Worm (Caenorhabditis elegans) whole organism, L4/young adult: Measurements from ENCODE around the gene Y66A7A.7.

Experiments used
- W03F9.2 ChIP-seq: fragments of 150-350 bp; optimal IDR thresholded peaks from 2 replicates; lab custom pipeline; 2014; ENCODE audit warnings: missing biosample characterization, missing genetic modification characterization
- dao-5 ChIP-seq: sonication (generic microtip); optimal IDR thresholded peaks from 2 replicates; lab custom pipeline; 2016; ENCODE audit warnings: missing genotype, missing genetic modification characterization, moderate library complexity, missing compliant biosample characterization
- him-1 ChIP-seq: sonication (generic microtip); optimal IDR thresholded peaks from 2 replicates; lab custom pipeline; 2016; ENCODE audit warnings: missing genotype, missing genetic modification reagents, missing genetic modification characterization, missing compliant biosample characterization

Y66A7A.7 gene

ce11 chrIII:11629354-11629753 is at the start of gene Y66A7A.7:
Gene Y66A7A.7 (minus strand): TSS chrIII:11629454.
- TF ChIP-seq dao-5 (tag; lab: Kevin White, UChicago) (no peak), W03F9.2 (no peak), him-1 (tag; lab: Kevin White, UChicago) (no peak)

- TF ChIP-seq him-1 (tag; lab: Kevin White, UChicago): no peak
- no peak for TF ChIP-seq W03F9.2
- TF ChIP-seq dao-5 (tag; lab: Kevin White, UChicago): no peak
Observed at ce11 chrIII:11669008-11669407, 39.8 kb upstream of the Y66A7A.7 start.

DNA sequence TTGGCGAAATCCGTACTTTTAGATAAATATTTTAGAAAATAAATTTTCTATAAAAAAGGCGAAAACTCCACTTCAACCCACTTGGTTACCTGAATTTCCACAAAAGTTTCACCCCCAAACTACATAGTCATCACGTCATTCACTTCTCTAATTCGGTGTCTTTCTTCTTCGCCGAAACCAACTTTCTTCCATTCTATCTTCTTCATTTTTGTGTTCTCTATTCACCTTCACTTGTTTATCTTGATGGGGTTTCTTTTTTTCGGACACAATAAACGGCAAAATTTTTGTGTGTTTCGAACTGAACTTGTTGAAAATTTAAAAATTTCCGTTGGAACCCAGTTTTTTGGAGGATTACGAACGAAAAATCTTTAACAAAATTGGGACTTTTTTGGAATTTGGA is 37.6 kb upstream of the Y66A7A.7 start:
- TF ChIP-seq dao-5 (tag; lab: Kevin White, UChicago) (no peak), him-1 (tag; lab: Kevin White, UChicago) (no peak), W03F9.2 (no peak)

DNA sequence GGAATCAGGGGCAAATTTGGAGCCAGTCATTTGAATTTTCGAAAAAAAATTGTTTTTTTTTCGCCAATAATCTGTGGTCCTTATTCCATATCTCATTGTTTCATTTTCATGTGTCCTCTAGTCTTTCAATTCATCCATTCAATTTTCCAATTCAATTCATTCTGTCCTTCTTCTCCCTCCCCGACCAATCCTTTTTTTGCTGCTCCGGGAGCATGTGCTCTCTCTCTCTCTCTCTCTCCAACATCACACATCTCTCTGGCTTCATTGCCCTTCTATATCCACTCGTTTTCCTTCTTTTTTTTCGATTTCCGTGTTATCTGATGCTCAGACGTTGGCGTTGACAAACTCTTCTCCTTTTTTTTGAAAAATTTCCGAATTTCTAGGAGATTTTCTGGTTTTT is 34.1 kb upstream of the Y66A7A.7 start:
- TF ChIP-seq W03F9.2: no peak

DNA sequence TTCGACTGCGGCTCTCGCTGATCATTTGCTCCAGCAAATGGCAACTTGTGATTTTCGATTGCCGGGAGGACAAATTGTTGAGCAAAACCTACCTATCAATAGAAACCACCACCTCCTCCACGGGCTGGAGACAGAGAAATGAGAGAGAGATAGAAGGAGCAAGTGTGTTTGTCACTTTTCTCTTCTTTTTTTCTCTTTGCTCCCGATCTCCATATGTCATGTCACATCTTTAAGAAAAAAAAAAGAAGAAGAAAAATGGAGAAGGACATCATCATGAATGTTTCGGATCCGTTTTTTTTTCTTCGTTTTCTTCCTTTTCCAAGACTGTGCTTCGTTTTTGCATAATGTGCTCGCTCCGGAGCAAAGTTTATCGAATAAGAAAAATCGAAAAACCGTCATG is 31.5 kb upstream of the Y66A7A.7 start:
- no peak for TF ChIP-seq dao-5 (tag; lab: Kevin White, UChicago)
- no peak for TF ChIP-seq him-1 (tag; lab: Kevin White, UChicago)
- no peak for TF ChIP-seq W03F9.2

- TF ChIP-seq dao-5 (tag; lab: Kevin White, UChicago) (no peak), him-1 (tag; lab: Kevin White, UChicago) (no peak)
Observed at ce11 chrIII:11659804-11660203, 30.6 kb upstream of the Y66A7A.7 start.

- peak; percentile 83 for TF ChIP-seq W03F9.2
- TF ChIP-seq him-1 (tag; lab: Kevin White, UChicago): peak; percentile 33
- TF ChIP-seq dao-5 (tag; lab: Kevin White, UChicago): no peak
Observed at ce11 chrIII:11657185-11657817, 28.0 kb upstream of the Y66A7A.7 start, which contains the start of gene crh-1. Gene crh-1 (plus strand): TSS chrIII:11657767.

ce11 chrIII:11656389-11656788 is 27.1 kb upstream of the Y66A7A.7 start:
- TF ChIP-seq dao-5 (tag; lab: Kevin White, UChicago): no peak
- no peak for TF ChIP-seq W03F9.2
- TF ChIP-seq him-1 (tag; lab: Kevin White, UChicago): no peak

DNA sequence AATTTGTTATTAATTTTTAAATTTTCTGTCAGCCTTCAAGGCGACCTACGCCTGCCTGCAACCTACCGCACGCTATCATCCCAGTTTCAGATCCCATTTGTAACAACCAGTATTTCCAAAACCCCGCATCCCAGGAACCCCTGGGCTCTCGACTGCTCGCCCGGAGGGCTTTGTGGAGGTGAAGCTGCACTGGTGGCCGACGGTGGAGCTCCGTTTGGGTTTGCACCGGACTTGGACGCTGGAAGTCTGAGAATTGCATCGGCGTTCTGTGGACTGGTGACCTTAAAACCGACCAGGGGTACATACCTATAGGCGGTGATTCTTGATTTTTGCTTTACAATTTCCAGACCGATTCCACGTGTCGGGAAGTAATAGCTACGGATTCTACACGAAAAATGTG is 22.2 kb upstream of the Y66A7A.7 start:
- TF ChIP-seq W03F9.2 (no peak), him-1 (tag; lab: Kevin White, UChicago) (no peak), dao-5 (tag; lab: Kevin White, UChicago) (no peak)

ce11 chrIII:11650152-11650551 is 20.9 kb upstream of the Y66A7A.7 start, which contains the start of gene faah-6:
Gene faah-6 (plus strand): TSS chrIII:11650452.
- TF ChIP-seq him-1 (tag; lab: Kevin White, UChicago): no peak
- TF ChIP-seq dao-5 (tag; lab: Kevin White, UChicago): no peak
- TF ChIP-seq W03F9.2: no peak

ce11 chrIII:11641347-11641746 is 12.1 kb upstream of the Y66A7A.7 start:
- no peak for TF ChIP-seq him-1 (tag; lab: Kevin White, UChicago)
- no peak for TF ChIP-seq dao-5 (tag; lab: Kevin White, UChicago)
- no peak for TF ChIP-seq W03F9.2

ce11 chrIII:11636740-11637139 is 7.5 kb upstream of the Y66A7A.7 start, which contains the start of gene tbx-33:
Gene tbx-33 (minus strand): TSS chrIII:11636840.
- TF ChIP-seq dao-5 (tag; lab: Kevin White, UChicago) (no peak), him-1 (tag; lab: Kevin White, UChicago) (no peak), W03F9.2 (no peak)

DNA sequence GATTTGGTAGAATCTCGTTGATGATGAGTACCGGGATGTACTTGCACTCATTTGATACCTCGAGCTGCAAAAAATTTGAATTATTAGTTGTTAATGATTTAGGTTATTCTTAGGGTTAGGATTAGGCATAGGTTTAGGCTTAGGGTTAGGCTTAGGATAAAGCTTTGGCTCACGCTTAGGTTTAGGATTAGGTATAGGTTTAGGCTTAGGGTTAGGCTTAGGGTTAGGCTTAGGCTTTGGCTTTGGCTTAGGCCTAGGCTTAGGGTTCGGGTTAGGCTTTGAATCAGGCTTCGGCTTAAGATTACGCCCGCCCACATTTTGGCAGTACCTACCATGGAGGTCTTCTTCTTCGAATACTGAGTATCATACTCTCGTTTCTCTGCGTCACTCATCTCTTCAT is 5.7 kb upstream of the Y66A7A.7 start:
- TF ChIP-seq dao-5 (tag; lab: Kevin White, UChicago): no peak
- no peak for TF ChIP-seq him-1 (tag; lab: Kevin White, UChicago)
- no peak for TF ChIP-seq W03F9.2

ce11 chrIII:11633444-11633843 is 4.2 kb upstream of the Y66A7A.7 start:
- TF ChIP-seq him-1 (tag; lab: Kevin White, UChicago): no peak
- TF ChIP-seq W03F9.2: no peak
- TF ChIP-seq dao-5 (tag; lab: Kevin White, UChicago): no peak

ce11 chrIII:11632376-11632775 is 3.1 kb upstream of the Y66A7A.7 start:
- no peak for TF ChIP-seq him-1 (tag; lab: Kevin White, UChicago)
- no peak for TF ChIP-seq W03F9.2
- no peak for TF ChIP-seq dao-5 (tag; lab: Kevin White, UChicago)
